Fruit fly (Drosophila melanogaster): ENCODE results near the gene CG7878.

The CG7878 gene

DNA sequence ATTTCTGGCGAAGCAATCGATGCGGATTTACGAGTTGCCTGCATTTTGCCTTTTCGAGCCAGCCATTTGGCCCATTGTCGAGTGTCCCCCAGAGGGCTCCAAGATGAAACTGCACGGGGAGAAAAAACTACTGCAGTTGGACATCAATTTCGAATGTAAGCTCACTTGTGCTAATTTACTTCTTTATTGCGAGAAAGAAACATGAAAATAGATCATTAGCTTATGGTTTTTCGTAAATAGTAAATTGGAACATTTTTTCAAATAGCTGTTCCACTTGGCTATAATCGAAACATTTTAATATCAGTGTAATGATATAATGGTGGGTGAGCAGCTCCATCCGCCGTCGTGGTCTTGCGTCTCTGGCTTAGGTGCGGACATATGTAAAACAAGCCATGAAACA lies 9.9 kb downstream of the CG7878 start:
- TF ChIP-seq Myc (optimal IDR thresholded peaks at IDR 0.05) (no peak), insv (optimal IDR thresholded peaks at IDR 0.05) (no peak), psq (optimal IDR thresholded peaks at IDR 0.05) (no peak), ttk (optimal IDR thresholded peaks at IDR 0.05) (no peak), Sin3A (optimal IDR thresholded peaks at IDR 0.05) (no peak), h (optimal IDR thresholded peaks at IDR 0.05) (no peak)

DNA sequence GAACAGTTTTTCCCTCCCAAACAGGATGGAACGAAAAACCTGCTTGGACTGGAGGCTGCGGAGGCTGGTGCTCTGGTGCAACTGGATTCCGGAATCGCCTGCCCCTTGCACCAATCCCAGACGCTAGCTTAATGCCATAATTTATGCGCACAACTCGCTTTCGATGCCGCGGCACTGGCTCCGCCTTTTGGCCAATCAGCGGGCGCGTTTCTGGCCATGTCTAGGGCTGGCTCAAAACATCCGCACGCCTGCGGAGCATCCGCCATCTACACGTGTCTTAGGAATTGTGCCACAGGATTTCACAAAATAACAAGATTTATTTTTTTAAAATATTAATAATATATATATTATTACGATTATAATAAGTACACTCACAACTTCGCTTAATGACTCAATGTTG lies 12.0 kb downstream of the CG7878 start:
- TF ChIP-seq Myc (optimal IDR thresholded peaks at IDR 0.05), result no peak
- TF ChIP-seq ttk (optimal IDR thresholded peaks at IDR 0.05), result no peak
- no peak for TF ChIP-seq psq (optimal IDR thresholded peaks at IDR 0.05)
- TF ChIP-seq Sin3A (optimal IDR thresholded peaks at IDR 0.05), result no peak
- no peak for TF ChIP-seq insv (optimal IDR thresholded peaks at IDR 0.05)
- no peak for TF ChIP-seq h (optimal IDR thresholded peaks at IDR 0.05)

DNA sequence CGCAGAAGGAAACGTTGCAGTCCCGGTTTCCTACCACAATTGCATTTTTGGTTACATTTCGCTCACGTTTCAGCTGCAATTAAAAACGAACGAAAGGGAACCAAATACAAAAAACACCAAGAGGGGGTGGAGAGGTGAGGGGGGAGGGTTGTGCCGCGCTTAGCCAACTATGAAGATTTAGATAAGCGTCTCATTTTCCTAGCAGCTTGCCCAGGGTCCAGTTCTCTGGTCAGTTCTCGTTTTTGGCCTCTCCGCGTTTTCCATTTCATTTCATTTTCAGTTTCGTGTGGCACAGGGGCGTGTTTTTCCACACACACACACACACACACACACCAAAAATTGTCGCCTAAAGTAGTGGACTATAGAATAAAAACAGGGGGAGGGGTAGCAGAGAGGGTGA lies 15.6 kb downstream of the CG7878 start:
- TF ChIP-seq Sin3A (optimal IDR thresholded peaks at IDR 0.05) (no peak), ttk (optimal IDR thresholded peaks at IDR 0.05) (no peak), insv (optimal IDR thresholded peaks at IDR 0.05) (no peak)

DNA sequence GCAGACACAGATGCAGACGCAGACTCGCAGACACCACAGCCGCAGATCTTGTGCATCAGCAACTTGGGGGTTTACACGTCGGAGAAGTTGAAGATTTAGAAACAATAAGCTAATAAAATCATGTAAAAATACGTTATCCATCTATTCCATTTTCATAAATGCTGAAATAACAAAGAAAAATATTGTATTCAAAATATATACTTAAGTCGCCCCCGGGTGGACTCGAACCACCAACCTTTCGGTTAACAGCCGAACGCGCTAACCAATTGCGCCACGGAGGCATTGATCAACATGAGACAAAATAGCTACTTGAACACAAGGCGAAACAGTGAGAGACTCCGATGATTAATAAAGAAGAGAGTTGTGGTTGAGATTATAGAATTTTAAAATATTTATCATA lies 16.8 kb downstream of the CG7878 start:
- no peak for TF ChIP-seq h (optimal IDR thresholded peaks at IDR 0.05)

DNA sequence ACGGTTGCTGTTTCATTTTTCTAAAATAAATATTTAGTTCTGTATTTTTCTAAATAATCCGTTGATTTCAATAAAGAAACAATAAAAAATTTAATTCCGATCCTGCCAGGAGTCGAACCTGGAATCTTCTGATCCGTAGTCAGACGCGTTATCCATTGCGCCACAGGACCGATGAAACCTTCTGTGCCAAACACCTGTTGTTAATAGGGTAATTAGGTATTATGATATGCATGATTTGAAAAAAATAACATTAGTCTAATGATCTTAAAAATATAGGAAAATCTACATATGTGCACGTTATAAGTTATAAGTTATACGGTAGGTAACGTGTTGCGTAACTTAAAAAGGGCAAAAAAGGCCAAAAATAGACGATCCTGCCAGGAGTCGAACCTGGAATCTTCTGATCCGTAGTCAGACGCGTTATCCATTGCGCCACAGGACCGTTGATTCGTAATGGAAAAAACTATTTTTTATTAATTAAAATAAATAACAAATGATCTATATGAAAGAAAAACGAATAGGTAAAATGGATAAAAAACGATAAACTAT lies 17.4 kb downstream of the CG7878 start:
- TF ChIP-seq Sin3A (optimal IDR thresholded peaks at IDR 0.05) (no peak), psq (optimal IDR thresholded peaks at IDR 0.05) (no peak), insv (optimal IDR thresholded peaks at IDR 0.05) (no peak), Myc (optimal IDR thresholded peaks at IDR 0.05) (no peak), ttk (optimal IDR thresholded peaks at IDR 0.05) (no peak), h (optimal IDR thresholded peaks at IDR 0.05) (no peak)

DNA sequence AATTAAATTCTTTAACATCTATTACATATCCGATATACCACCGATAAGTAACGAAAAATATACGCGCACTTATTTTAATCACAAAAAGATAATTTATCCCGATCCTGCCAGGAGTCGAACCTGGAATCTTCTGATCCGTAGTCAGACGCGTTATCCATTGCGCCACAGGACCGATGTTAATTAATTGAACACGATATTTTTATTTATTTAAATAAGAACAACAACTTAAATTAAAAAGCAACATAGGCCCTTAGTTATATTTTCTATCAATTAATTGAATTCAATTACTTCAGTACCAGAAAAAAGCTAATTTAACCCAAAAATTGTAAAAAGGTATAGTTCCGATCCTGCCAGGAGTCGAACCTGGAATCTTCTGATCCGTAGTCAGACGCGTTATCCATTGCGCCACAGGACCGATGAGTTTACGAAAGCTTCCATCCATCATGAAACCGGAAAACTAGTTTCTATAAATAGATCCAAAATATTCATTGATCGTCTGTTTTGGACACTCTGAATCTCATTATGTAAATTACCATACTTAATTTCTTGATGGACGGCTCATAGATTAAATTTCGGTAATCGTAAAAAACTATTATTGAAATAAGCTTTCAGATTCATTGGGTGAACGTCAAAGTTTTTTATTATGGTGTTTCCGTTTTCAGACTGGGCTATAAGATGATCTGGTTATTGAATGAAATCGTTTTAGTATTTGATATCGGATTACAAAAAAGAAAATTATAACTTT lies 18.3 kb downstream of the CG7878 start:
- TF ChIP-seq Myc (optimal IDR thresholded peaks at IDR 0.05), result no peak

DNA sequence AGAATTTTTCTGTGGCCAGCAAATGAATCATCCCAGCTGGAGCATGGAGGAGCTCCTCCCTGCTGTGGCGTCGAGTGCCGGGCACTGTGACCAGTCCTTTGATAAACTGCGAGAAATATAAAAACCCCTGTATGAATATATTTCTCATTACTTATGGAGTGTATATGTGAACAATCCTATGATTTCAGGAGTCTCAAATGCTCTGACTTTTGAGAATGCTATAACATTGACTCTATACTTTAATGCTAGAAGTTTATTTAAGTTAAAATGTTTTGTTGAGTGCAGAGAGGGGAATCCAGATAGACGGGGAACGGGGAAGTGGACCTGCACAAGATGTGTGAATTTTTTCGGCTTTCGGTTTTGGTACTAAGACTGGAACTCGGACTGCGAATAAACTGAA lies 19.6 kb downstream of the CG7878 start:
- TF ChIP-seq psq (optimal IDR thresholded peaks at IDR 0.05), result no peak
- no peak for TF ChIP-seq h (optimal IDR thresholded peaks at IDR 0.05)
- no peak for TF ChIP-seq Sin3A (optimal IDR thresholded peaks at IDR 0.05)
- no peak for TF ChIP-seq insv (optimal IDR thresholded peaks at IDR 0.05)
- TF ChIP-seq Myc (optimal IDR thresholded peaks at IDR 0.05), result no peak
- TF ChIP-seq ttk (optimal IDR thresholded peaks at IDR 0.05), result no peak

DNA sequence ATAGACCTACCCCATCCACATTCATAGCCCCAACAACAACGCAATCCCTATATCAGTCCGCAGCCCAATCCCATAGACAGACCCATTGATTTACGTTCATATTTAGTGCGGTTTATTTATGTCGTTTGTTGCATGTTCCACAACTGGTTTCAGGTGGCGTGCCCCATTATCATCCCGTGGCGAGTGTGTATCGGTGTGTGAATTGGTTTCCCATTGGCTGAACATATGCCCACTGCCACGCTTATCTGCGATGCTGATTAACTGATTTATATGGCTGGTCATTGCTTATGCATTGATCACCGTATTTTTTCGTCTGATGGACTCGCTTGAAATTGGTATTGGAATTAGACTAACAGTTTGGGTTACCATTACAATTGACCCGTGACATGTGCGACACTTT lies 23.2 kb downstream of the CG7878 start:
- TF ChIP-seq insv (optimal IDR thresholded peaks at IDR 0.05) (no peak), h (optimal IDR thresholded peaks at IDR 0.05) (no peak)

DNA sequence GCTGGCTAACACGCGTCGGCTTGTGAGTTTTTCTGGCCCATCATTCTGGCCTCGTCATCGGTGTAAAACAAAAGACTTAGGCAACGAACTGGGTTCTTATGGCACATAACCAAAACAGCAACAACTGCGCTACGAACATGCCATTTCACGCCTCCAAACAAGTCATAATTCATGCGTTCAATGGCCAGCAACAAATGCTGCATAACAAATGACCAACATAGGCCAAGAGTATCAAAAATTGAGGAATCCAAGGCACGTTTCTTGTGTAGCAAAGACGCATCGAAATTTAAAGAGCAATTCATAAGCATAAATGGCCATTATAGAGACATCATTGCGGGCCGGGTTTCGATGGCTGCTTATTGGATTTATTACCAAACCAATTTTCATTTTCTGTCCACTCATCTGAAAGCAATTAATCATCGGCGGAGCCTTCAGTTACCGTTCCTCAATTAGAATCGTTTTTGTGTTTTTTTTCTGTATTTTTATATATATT lies 24.4 kb downstream of the CG7878 start:
- TF ChIP-seq Sin3A (optimal IDR thresholded peaks at IDR 0.05), result no peak
- no peak for TF ChIP-seq psq (optimal IDR thresholded peaks at IDR 0.05)
- no peak for TF ChIP-seq h (optimal IDR thresholded peaks at IDR 0.05)
- TF ChIP-seq insv (optimal IDR thresholded peaks at IDR 0.05), result no peak
- TF ChIP-seq Myc (optimal IDR thresholded peaks at IDR 0.05), result no peak
- TF ChIP-seq ttk (optimal IDR thresholded peaks at IDR 0.05), result no peak

DNA sequence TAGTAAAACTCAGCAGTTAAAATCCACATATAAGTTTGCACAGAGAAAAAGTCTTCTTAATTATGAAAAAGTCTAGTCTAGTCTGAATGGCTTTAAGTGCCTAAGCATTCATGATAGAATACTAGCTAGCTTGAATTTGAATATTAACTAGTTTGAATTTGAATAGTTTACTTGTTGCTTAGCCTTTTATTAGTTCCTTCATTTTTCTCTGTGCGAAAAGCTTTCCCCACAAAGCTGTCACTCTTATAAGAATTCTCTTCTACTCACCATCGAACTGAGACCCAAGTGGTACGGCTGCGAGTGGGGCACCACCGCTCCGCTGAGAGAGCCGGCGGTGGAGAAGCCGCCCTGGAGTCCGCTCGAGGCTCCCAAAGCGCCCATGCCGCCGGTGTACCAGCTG lies 26.5 kb downstream of the CG7878 start:
- TF ChIP-seq h (optimal IDR thresholded peaks at IDR 0.05), result no peak
- TF ChIP-seq Sin3A (optimal IDR thresholded peaks at IDR 0.05), result no peak
- TF ChIP-seq psq (optimal IDR thresholded peaks at IDR 0.05), result no peak
- no peak for TF ChIP-seq Myc (optimal IDR thresholded peaks at IDR 0.05)
- TF ChIP-seq insv (optimal IDR thresholded peaks at IDR 0.05), result no peak
- TF ChIP-seq ttk (optimal IDR thresholded peaks at IDR 0.05), result no peak

DNA sequence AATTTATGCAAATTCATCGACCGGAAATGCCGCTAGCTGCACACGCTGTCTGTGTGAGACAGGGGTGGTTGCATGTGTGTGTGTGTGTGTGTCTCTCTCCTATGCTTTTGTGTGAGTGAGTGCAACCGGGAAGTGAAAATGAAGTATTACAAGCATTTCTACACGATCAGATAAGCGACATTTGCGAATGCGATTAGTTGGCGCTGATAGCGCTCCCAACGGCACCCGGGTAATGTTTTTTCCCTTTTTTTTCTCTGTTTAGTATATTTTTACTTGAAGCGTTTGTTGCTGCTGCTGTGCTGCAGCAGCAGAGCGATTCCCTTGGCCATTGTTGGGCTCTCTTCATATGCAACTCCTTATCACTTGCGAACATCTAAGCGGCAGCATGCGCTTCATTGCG lies 27.5 kb downstream of the CG7878 start:
- TF ChIP-seq h (optimal IDR thresholded peaks at IDR 0.05) (no peak), Myc (optimal IDR thresholded peaks at IDR 0.05) (no peak), ttk (optimal IDR thresholded peaks at IDR 0.05) (no peak), insv (optimal IDR thresholded peaks at IDR 0.05) (no peak), Sin3A (optimal IDR thresholded peaks at IDR 0.05) (no peak), psq (optimal IDR thresholded peaks at IDR 0.05) (no peak)

DNA sequence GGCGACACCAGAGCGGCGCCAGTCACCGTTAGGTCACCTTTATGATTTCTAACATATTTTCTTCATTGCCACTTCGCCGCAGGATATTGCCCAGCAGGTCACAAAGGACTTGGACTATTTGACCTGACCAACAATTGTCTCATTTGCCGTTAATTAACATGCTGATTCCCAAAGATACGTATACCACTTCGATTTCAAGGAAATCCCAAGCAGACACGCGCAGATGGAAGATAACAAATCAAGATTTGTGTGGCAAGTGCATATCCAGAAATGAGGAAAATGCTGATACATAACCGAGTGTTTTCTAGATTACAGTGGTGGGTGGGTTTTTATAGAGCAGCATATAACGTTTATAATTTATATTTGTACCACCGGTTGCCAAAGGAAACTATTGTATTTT lies 28.6 kb downstream of the CG7878 start:
- TF ChIP-seq Myc (optimal IDR thresholded peaks at IDR 0.05) (no peak), psq (optimal IDR thresholded peaks at IDR 0.05) (no peak), insv (optimal IDR thresholded peaks at IDR 0.05) (no peak), ttk (optimal IDR thresholded peaks at IDR 0.05) (no peak)

DNA sequence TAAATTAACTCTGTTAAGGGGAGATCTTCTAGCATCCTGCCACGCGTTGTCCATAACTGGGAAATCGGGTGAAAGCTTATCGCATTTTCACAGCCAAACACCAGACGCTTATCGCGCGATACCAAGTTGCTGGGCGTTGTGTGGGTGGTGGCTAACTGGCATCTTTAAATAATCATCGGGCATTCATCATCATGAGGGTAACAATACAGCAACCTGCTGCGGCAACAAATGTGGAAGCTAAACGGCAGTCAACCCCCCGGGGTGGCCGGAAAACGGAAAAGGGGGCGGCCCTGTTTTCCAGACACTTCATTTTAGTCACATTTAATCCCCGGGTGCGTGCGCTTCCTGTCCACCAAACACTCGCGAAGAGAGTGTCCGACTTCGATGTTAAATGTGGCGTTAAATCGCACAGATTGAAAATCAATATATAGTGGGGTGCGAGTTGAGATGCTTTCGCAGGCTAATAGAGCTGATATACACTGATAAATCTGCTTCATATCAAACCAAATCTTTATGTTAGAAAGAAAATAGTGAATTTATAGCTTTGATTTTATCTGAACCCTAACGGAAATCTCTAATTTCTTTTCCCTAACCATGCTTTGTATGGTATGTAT lies 30.2 kb downstream of the CG7878 start:
- TF ChIP-seq insv (optimal IDR thresholded peaks at IDR 0.05), result no peak
- no peak for TF ChIP-seq psq (optimal IDR thresholded peaks at IDR 0.05)
- TF ChIP-seq h (optimal IDR thresholded peaks at IDR 0.05), result no peak
- no peak for TF ChIP-seq Myc (optimal IDR thresholded peaks at IDR 0.05)
- no peak for TF ChIP-seq ttk (optimal IDR thresholded peaks at IDR 0.05)
- no peak for TF ChIP-seq Sin3A (optimal IDR thresholded peaks at IDR 0.05)

Measured in Kc167 (cell line).